Worm (Caenorhabditis elegans) whole organism, midembryonic: ENCODE results near the gene cls-2.
"Not testable (repeated sequence)": the region's sequence is repeated elsewhere in the genome, so short reads cannot be mapped to it uniquely, and the experiment has no call there.

Experiments used
- T22C8.4 ChIP-seq: fragments of 200-800 bp; sonication (Bioruptor generic); IDR thresholded peaks from 2 replicates; pipeline ENCODE4 v1.3.6; 2022; ENCODE audit warnings: missing genetic modification characterization, missing compliant biosample characterization
- cog-1 ChIP-seq: sonication (generic microtip); optimal IDR thresholded peaks from 2 replicates; lab custom pipeline; 2016; ENCODE audit warnings: missing genetic modification characterization, missing compliant biosample characterization
- flt-1 ChIP-seq: fragments of 200-800 bp; sonication (Bioruptor generic); IDR thresholded peaks from 2 replicates; pipeline ENCODE4 v1.3.6; 2022; ENCODE audit warnings: missing genetic modification characterization, missing compliant biosample characterization
- klf-2 ChIP-seq: fragments of 200-800 bp; sonication (Bioruptor generic); conservative IDR thresholded peaks from 2 replicates; pipeline ENCODE4 v1.3.6; 2022; ENCODE audit warnings: missing genetic modification reagents, missing genetic modification characterization, missing compliant biosample characterization
- med-1 ChIP-seq: sonication (generic microtip); optimal IDR thresholded peaks from 2 replicates; lab custom pipeline; 2017; ENCODE audit warnings: missing genetic modification characterization, mild to moderate bottlenecking, missing compliant biosample characterization, antibody characterized with exemption, missing genetic modification reagents; ENCODE audit not compliant: insufficient read depth
- ref-1 ChIP-seq: fragments of 200-800 bp; sonication (Bioruptor generic); conservative IDR thresholded peaks from 2 replicates; pipeline ENCODE4 v1.3.6; 2022; ENCODE audit warnings: missing genetic modification reagents, missing genetic modification characterization, missing compliant biosample characterization
- tab-1 ChIP-seq: fragments of 200-800 bp; sonication (Bioruptor generic); IDR thresholded peaks from 2 replicates; pipeline ENCODE4 v1.3.6; 2022; ENCODE audit warnings: missing genetic modification characterization, missing compliant biosample characterization
- ztf-23 ChIP-seq: fragments of 200-800 bp; sonication (Bioruptor generic); IDR thresholded peaks from 2 replicates; pipeline ENCODE4 v1.3.6; 2022; ENCODE audit warnings: missing genetic modification reagents, missing genetic modification characterization, missing compliant biosample characterization
- ztf-29 ChIP-seq: fragments of 200-800 bp; sonication (Bioruptor generic); IDR thresholded peaks from 2 replicates; pipeline ENCODE4 v1.3.6; 2022; ENCODE audit warnings: missing genetic modification reagents, missing genetic modification characterization, missing compliant biosample characterization

The cls-2 gene

ce11 chrIII:9054414-9055147, at the start of gene cls-2:
cls-2 (plus strand) TSS chrIII:9055048.
- no peak for TF ChIP-seq cog-1 (tag; lab: Kevin White, UChicago)
- TF ChIP-seq klf-2 (GFP tag; lab: Robert Waterston, UW) = no peak
- no peak for TF ChIP-seq flt-1
- no peak for TF ChIP-seq ztf-29
- no peak for TF ChIP-seq tab-1 (GFP tag; lab: Robert Waterston, UW)
- TF ChIP-seq med-1 (GFP tag; lab: Kevin White, UChicago) = no peak
- no peak for TF ChIP-seq ztf-23 (GFP tag; lab: Robert Waterston, UW)
- TF ChIP-seq T22C8.4 (GFP tag; lab: Robert Waterston, UW) = no peak
- TF ChIP-seq ref-1 (GFP tag; lab: Robert Waterston, UW) = no peak

- not testable (repeated sequence) for TF ChIP-seq flt-1; cog-1 (tag; lab: Kevin White, UChicago); ref-1 (GFP tag; lab: Robert Waterston, UW)
Observed at ce11 chrIII:9005905-9006372, 48.9 kb upstream of the cls-2 start, which contains the start of gene rab-6.1. rab-6.1 (minus strand) TSS chrIII:9005955.

- TF ChIP-seq ztf-23 (GFP tag; lab: Robert Waterston, UW) (no peak), tab-1 (GFP tag; lab: Robert Waterston, UW) (0 out of 2 replicates have a peak, but pooled peaks have one; percentile 7), cog-1 (tag; lab: Kevin White, UChicago) (peak; percentile 20), med-1 (GFP tag; lab: Kevin White, UChicago) (no peak), ref-1 (GFP tag; lab: Robert Waterston, UW) (no peak), ztf-29 (no peak), T22C8.4 (GFP tag; lab: Robert Waterston, UW) (no peak), flt-1 (no peak), klf-2 (GFP tag; lab: Robert Waterston, UW) (no peak)
Observed at ce11 chrIII:9007183-9007582, 47.7 kb upstream of the cls-2 start.

ce11 chrIII:9010047-9010446, 44.8 kb upstream of the cls-2 start, which contains the start of gene F59B2.8:
F59B2.8 (minus strand) TSS chrIII:9010197.
- TF ChIP-seq flt-1 (0 out of 2 replicates have a peak, but pooled peaks have one; percentile 54), ztf-29 (peak; percentile 23; the same call in 1 of the 2 replicates), ref-1 (GFP tag; lab: Robert Waterston, UW) (no peak)

ce11 chrIII:9012309-9012708, 42.5 kb upstream of the cls-2 start, which contains the start of gene F59B2.9:
F59B2.9 (minus strand) TSS chrIII:9012409.
- TF ChIP-seq med-1 (GFP tag; lab: Kevin White, UChicago) (no peak), ztf-29 (no peak), T22C8.4 (GFP tag; lab: Robert Waterston, UW) (no peak), ztf-23 (GFP tag; lab: Robert Waterston, UW) (no peak), tab-1 (GFP tag; lab: Robert Waterston, UW) (no peak), klf-2 (GFP tag; lab: Robert Waterston, UW) (no peak), ref-1 (GFP tag; lab: Robert Waterston, UW) (no peak), flt-1 (no peak), cog-1 (tag; lab: Kevin White, UChicago) (no peak)

ce11 chrIII:9017181-9017651, 37.6 kb upstream of the cls-2 start, which contains the start of gene F59B2.12:
F59B2.12 (plus strand) TSS chrIII:9017601.
- no peak for TF ChIP-seq med-1 (GFP tag; lab: Kevin White, UChicago)
- TF ChIP-seq klf-2 (GFP tag; lab: Robert Waterston, UW) = no peak
- TF ChIP-seq ref-1 (GFP tag; lab: Robert Waterston, UW) = no peak
- TF ChIP-seq ztf-29 = no peak
- TF ChIP-seq cog-1 (tag; lab: Kevin White, UChicago) = no peak
- TF ChIP-seq tab-1 (GFP tag; lab: Robert Waterston, UW) = no peak
- no peak for TF ChIP-seq flt-1
- TF ChIP-seq ztf-23 (GFP tag; lab: Robert Waterston, UW) = no peak
- no peak for TF ChIP-seq T22C8.4 (GFP tag; lab: Robert Waterston, UW)

ce11 chrIII:9022535-9022934, 32.3 kb upstream of the cls-2 start, which contains the start of gene F59B2.14:
F59B2.14 (minus strand) TSS chrIII:9022635.
- no peak for TF ChIP-seq flt-1

ce11 chrIII:9023601-9024000, 31.2 kb upstream of the cls-2 start:
- TF ChIP-seq klf-2 (GFP tag; lab: Robert Waterston, UW) (no peak), cog-1 (tag; lab: Kevin White, UChicago) (no peak), med-1 (GFP tag; lab: Kevin White, UChicago) (no peak), ref-1 (GFP tag; lab: Robert Waterston, UW) (no peak), T22C8.4 (GFP tag; lab: Robert Waterston, UW) (no peak), ztf-29 (no peak)

- TF ChIP-seq T22C8.4 (GFP tag; lab: Robert Waterston, UW) (no peak), tab-1 (GFP tag; lab: Robert Waterston, UW) (no peak), ztf-23 (GFP tag; lab: Robert Waterston, UW) (no peak), med-1 (GFP tag; lab: Kevin White, UChicago) (no peak), klf-2 (GFP tag; lab: Robert Waterston, UW) (no peak), ref-1 (GFP tag; lab: Robert Waterston, UW) (no peak), cog-1 (tag; lab: Kevin White, UChicago) (no peak), ztf-29 (no peak)
Observed at ce11 chrIII:9026951-9027350, 27.9 kb upstream of the cls-2 start, which contains the start of gene F59B2.13. F59B2.13 (minus strand) TSS chrIII:9027051.
